Worm (Caenorhabditis elegans): Measurements from ENCODE around the gene klp-18.

Gene klp-18

DNA sequence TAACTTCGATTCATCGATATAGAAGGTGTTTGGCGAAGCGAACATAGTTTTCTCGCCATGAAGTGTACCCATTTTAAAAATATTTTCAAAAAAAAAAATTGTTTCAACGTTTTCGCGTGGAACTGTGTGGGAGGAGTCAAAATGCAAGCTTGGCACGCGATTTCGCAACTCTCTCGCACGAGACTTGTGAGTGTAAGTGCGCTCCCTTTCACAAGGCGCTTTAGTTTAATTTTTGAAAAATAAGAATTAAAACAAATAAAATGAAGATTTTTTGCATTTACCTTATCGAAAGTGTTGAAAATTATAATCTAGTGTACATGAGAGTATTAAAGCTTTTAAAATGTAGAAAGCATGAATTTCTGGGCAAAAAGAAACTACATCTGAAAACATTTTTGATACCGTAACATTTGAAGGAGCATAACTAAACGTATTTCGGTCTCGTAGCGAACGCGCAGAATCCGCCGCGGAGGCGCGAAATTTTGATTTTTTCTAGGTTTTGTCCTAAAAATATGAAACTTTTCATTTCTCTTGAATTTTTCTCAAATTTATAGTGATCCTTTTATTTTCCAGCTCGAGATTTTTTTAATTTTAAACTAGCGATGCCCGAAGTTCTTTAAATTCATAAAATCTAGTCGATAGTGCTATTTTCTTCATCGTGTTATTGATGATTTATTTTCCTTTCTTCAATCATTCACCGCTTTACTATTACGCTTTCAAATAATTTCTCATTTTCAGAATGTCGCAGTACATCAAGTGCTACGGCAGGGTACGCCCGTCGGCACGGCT is at the start of gene klp-18, which contains the start of gene cogc-2:
Gene klp-18, plus strand, starts transcription at position 736 of the 786 bp plus-strand sequence.
Gene cogc-2, minus strand, starts transcription at position 105 of the 786 bp plus-strand sequence.
- TF ChIP-seq dve-1 (tag; optimal IDR thresholded peaks at IDR 0.05; ENCODE audit: insufficient read depth) (peak; percentile 85), F44E2.7 (GFP tag; IDR thresholded peaks at IDR 0.05) (no peak), egl-43 (GFP tag; IDR thresholded peaks at IDR 0.05) (no peak), snpc-1.2 (GFP tag; IDR thresholded peaks at IDR 0.05) (peak; percentile 95), ces-1 (GFP tag; optimal IDR thresholded peaks at IDR 0.05) (no peak), nhr-41 (GFP tag; IDR thresholded peaks at IDR 0.05) (no peak), lin-39 (tag; optimal IDR thresholded peaks at IDR 0.05) (no peak), daf-12 (tag; optimal IDR thresholded peaks at IDR 0.05) (no peak), lim-7 (GFP tag; IDR thresholded peaks at IDR 0.05) (no peak), aha-1 (tag) (no peak), nhr-48 (tag; optimal IDR thresholded peaks at IDR 0.05) (peak; percentile 39), unc-62 (GFP tag; optimal IDR thresholded peaks at IDR 0.05 in 1 of 2) (no peak), unc-62 (tag; optimal IDR thresholded peaks at IDR 0.05) (no peak), lin-38 (GFP tag; IDR thresholded peaks at IDR 0.05) (peak; percentile 94), unc-39 (tag; optimal IDR thresholded peaks at IDR 0.05) (no peak), spr-1 (tag; optimal IDR thresholded peaks at IDR 0.05) (peak; percentile 62), hmg-1.1 (GFP tag; IDR thresholded peaks at IDR 0.05) (peak; percentile 74), dmd-6 (GFP tag; IDR thresholded peaks at IDR 0.05) (peak; percentile 49), ceh-32 (tag; optimal IDR thresholded peaks at IDR 0.05; ENCODE audit: poor library complexity) (no peak), tag-97 (GFP tag; IDR thresholded peaks at IDR 0.05) (no peak), zfp-2 (tag; optimal IDR thresholded peaks at IDR 0.05) (peak; percentile 11), ceh-28 (tag; optimal IDR thresholded peaks at IDR 0.05) (no peak), ztf-11 (tag; optimal IDR thresholded peaks at IDR 0.05) (no peak), Y48G9A.11 (GFP tag; IDR thresholded peaks at IDR 0.05) (peak; percentile 69; the same call in 1 of the 2 replicates), lsy-2 (tag; optimal IDR thresholded peaks at IDR 0.05) (peak; percentile 36 to 87), ceh-82 (tag; optimal IDR thresholded peaks at IDR 0.05) (no peak), daf-8 (GFP tag; IDR thresholded peaks at IDR 0.05) (no peak), egl-27 (tag; optimal IDR thresholded peaks at IDR 0.05) (no peak), zip-11 (GFP tag; IDR thresholded peaks at IDR 0.05) (no peak), hlh-11 (tag; optimal IDR thresholded peaks at IDR 0.05) (peak; percentile 71), ceh-20 (GFP tag; IDR thresholded peaks at IDR 0.05) (peak; percentile 48; the same call in 1 of the 2 replicates), pha-4 (GFP tag; IDR thresholded peaks at IDR 0.05) (peak; percentile 59; the same call in 1 of the 2 replicates), pha-4 (tag; optimal IDR thresholded peaks at IDR 0.05) (peak; percentile 50), R02D3.7 (tag; optimal IDR thresholded peaks at IDR 0.05) (no peak), fos-1 (tag; optimal IDR thresholded peaks at IDR 0.05) (no peak), lir-3 (tag; optimal IDR thresholded peaks at IDR 0.05) (no peak), lin-1 (GFP tag; IDR thresholded peaks at IDR 0.05) (no peak), lin-15B (tag; optimal IDR thresholded peaks at IDR 0.05) (peak; percentile 35), ceh-44 (GFP tag; IDR thresholded peaks at IDR 0.05) (no peak), sdz-12 (GFP tag; optimal IDR thresholded peaks at IDR 0.05) (no peak), mdt-29 (GFP tag; IDR thresholded peaks at IDR 0.05) (no peak), zag-1 (tag; optimal IDR thresholded peaks at IDR 0.05) (no peak), spr-3 (GFP tag; optimal IDR thresholded peaks at IDR 0.05) (no peak), snpc-4 (tag; optimal IDR thresholded peaks at IDR 0.05) (no peak), ama-1 (optimal IDR thresholded peaks at IDR 0.05) (no peak), mxl-3 (GFP tag; optimal IDR thresholded peaks at IDR 0.05) (peak; percentile 30), attf-4 (tag; optimal IDR thresholded peaks at IDR 0.05) (no peak), skn-1 (tag; optimal IDR thresholded peaks at IDR 0.05) (no peak), F37D6.2 (tag; optimal IDR thresholded peaks at IDR 0.05) (peak; percentile 9), zip-2 (tag; optimal IDR thresholded peaks at IDR 0.05) (peak; percentile 28), nhr-77 (tag; optimal IDR thresholded peaks at IDR 0.05) (peak; percentile 56), T26A8.4 (GFP tag; IDR thresholded peaks at IDR 0.05) (peak; percentile 72)

All from whole organism, L4 larva.